Fruit fly (Drosophila melanogaster) whole organism, embryonic: Measurements from ENCODE around the gene Oseg2.

ENCODE experiments used
- Adf1 ChIP-seq: fragments of 200-800 bp; sonication (Bioruptor generic); IDR thresholded peaks from 2 replicates; pipeline ENCODE4 v1.3.6; 2022; ENCODE audit warnings: missing biosample characterization, missing genetic modification characterization
- Bgb ChIP-seq: fragments of 200-800 bp; sonication (Bioruptor generic); IDR thresholded peaks from 2 replicates; pipeline ENCODE4 v1.3.6; 2022; ENCODE audit warnings: missing biosample characterization, missing genetic modification characterization; ENCODE audit not compliant: partially characterized antibody
- CG10462 ChIP-seq: fragments of 200-800 bp; sonication (Bioruptor generic); optimal IDR thresholded peaks from 2 replicates; lab custom pipeline; 2016; ENCODE audit warnings: missing biosample characterization, missing genetic modification characterization
- CG10979 ChIP-seq: fragments of 200-800 bp; sonication (Bioruptor generic); optimal IDR thresholded peaks from 2 replicates; lab custom pipeline; 2018; ENCODE audit warnings: missing biosample characterization, mild to moderate bottlenecking, missing genetic modification characterization, moderate library complexity
- CG11247 ChIP-seq: fragments of 200-800 bp; sonication (Bioruptor generic); IDR thresholded peaks from 2 replicates; pipeline ENCODE4 v1.3.6; 2022; ENCODE audit warnings: missing biosample characterization, missing genetic modification characterization
- CG11560 ChIP-seq: fragments of 200-800 bp; sonication (Bioruptor generic); IDR thresholded peaks from 3 replicates; pipeline ENCODE4 v1.3.6; 2022; ENCODE audit warnings: missing biosample characterization, missing genetic modification characterization
- CG12391 ChIP-seq: fragments of 200-800 bp; sonication (Bioruptor generic); optimal IDR thresholded peaks from 3 replicates; lab custom pipeline; 2018; ENCODE audit warnings: missing biosample characterization, mild to moderate bottlenecking, missing genetic modification characterization, moderate library complexity
- CG12942 ChIP-seq: fragments of 200-800 bp; sonication (Bioruptor generic); optimal IDR thresholded peaks from 3 replicates; lab custom pipeline; 2016; ENCODE audit warnings: missing biosample characterization, missing genetic modification characterization
- CG13624 ChIP-seq: fragments of 200-800 bp; sonication (Bioruptor generic); optimal IDR thresholded peaks from 2 replicates; lab custom pipeline; 2016; ENCODE audit warnings: missing biosample characterization, missing genetic modification characterization
- CG14667 ChIP-seq: fragments of 200-800 bp; sonication (Bioruptor generic); IDR thresholded peaks from 2 replicates; pipeline ENCODE4 v1.3.6; 2022; ENCODE audit warnings: missing biosample characterization, missing genetic modification characterization
- CG14860 ChIP-seq: fragments of 200-800 bp; sonication (Bioruptor generic); IDR thresholded peaks from 3 replicates; pipeline ENCODE4 v1.3.6; 2022; ENCODE audit warnings: missing biosample characterization, missing genetic modification characterization; ENCODE audit not compliant: partially characterized antibody
- CG17568 ChIP-seq: fragments of 200-800 bp; sonication (Bioruptor generic); optimal IDR thresholded peaks from 2 replicates; lab custom pipeline; 2018; ENCODE audit warnings: missing biosample characterization, mild to moderate bottlenecking, missing genetic modification characterization, moderate library complexity
- CG18764 ChIP-seq: fragments of 200-800 bp; sonication (Bioruptor generic); optimal IDR thresholded peaks from 3 replicates; lab custom pipeline; 2016; ENCODE audit warnings: missing biosample characterization, missing genetic modification characterization
- CG3407 ChIP-seq: fragments of 200-800 bp; sonication (Bioruptor generic); optimal IDR thresholded peaks from 2 replicates; lab custom pipeline; 2018; ENCODE audit warnings: missing biosample characterization, mild to moderate bottlenecking, missing genetic modification characterization
- CG34224 ChIP-seq: fragments of 200-800 bp; sonication (Bioruptor generic); IDR thresholded peaks from 3 replicates; pipeline ENCODE4 v1.3.6; 2022; ENCODE audit warnings: missing biosample characterization, missing genetic modification characterization; ENCODE audit not compliant: partially characterized antibody
- CG4730 ChIP-seq: fragments of 200-800 bp; sonication (Bioruptor generic); IDR thresholded peaks from 2 replicates; pipeline ENCODE4 v1.3.6; 2022; ENCODE audit warnings: missing biosample characterization, missing genetic modification characterization
- CG7745 ChIP-seq: fragments of 200-800 bp; sonication (Bioruptor generic); optimal IDR thresholded peaks from 2 replicates; lab custom pipeline; 2018; ENCODE audit warnings: missing biosample characterization, mild to moderate bottlenecking, missing genetic modification characterization, moderate library complexity
- CG7839 ChIP-seq: fragments of 200-800 bp; sonication (Bioruptor generic); optimal IDR thresholded peaks from 3 replicates; lab custom pipeline; 2018; ENCODE audit warnings: missing biosample characterization, mild to moderate bottlenecking, missing genetic modification characterization, moderate library complexity
- CG9609 ChIP-seq: fragments of 200-800 bp; sonication (Bioruptor generic); optimal IDR thresholded peaks from 3 replicates; lab custom pipeline; 2016; ENCODE audit warnings: missing biosample characterization, missing genetic modification characterization
- Dll ChIP-seq: fragments of 200-800 bp; sonication (Bioruptor generic); IDR thresholded peaks from 4 replicates; pipeline ENCODE4 v1.3.6; 2022; ENCODE audit warnings: missing biosample characterization, missing genetic modification characterization; ENCODE audit not compliant: partially characterized antibody
- Dref ChIP-seq: fragments of 200-800 bp; sonication (Bioruptor generic); IDR thresholded peaks from 2 replicates; pipeline ENCODE4 v1.3.6; 2022; ENCODE audit warnings: missing biosample characterization, missing genetic modification characterization
- Eip74EF ChIP-seq, 2 experiments: fragments of 200-800 bp in 1 of 2; fragments of >200 bp in 1 of 2; sonication (Bioruptor generic) in 1 of 2; optimal IDR thresholded peaks; 2 replicates each; lab custom pipeline; 2017 to 2019; ENCODE audit warnings: missing biosample characterization in 2 of 2, missing genetic modification characterization in 2 of 2, mild to moderate bottlenecking in 1 of 2, moderate library complexity in 1 of 2
- GATAe ChIP-seq: fragments of 200-800 bp; sonication (Bioruptor generic); conservative IDR thresholded peaks from 2 replicates; pipeline ENCODE4 v1.3.6; 2022; ENCODE audit warnings: missing biosample characterization, missing genetic modification characterization
- HHEX ChIP-seq: fragments of 200-800 bp; sonication (Bioruptor generic); optimal IDR thresholded peaks from 3 replicates; lab custom pipeline; 2017; ENCODE audit warnings: missing biosample characterization, mild to moderate bottlenecking, missing genetic modification characterization, missing genetic modification reagents
- HLH54F ChIP-seq: fragments of 200-800 bp; sonication (Bioruptor generic); optimal IDR thresholded peaks from 3 replicates; lab custom pipeline; 2016; ENCODE audit warnings: missing biosample characterization, missing genetic modification characterization
- Hey ChIP-seq: fragments of 200-800 bp; sonication (Bioruptor generic); optimal IDR thresholded peaks from 3 replicates; lab custom pipeline; 2018; ENCODE audit warnings: missing biosample characterization, mild to moderate bottlenecking, missing genetic modification characterization
- Hr51 ChIP-seq, 2 experiments: fragments of 200-800 bp; sonication (Bioruptor generic); optimal IDR thresholded peaks; 2 replicates in 1 of 2; 3 replicates in 1 of 2; lab custom pipeline; 2016 to 2018; ENCODE audit warnings: missing biosample characterization in 2 of 2, missing genetic modification characterization in 2 of 2, mild to moderate bottlenecking in 1 of 2, moderate library complexity in 1 of 2
- MESR4 ChIP-seq: fragments of 200-800 bp; sonication (Bioruptor generic); optimal IDR thresholded peaks from 2 replicates; lab custom pipeline; 2018; ENCODE audit warnings: missing biosample characterization, mild to moderate bottlenecking, missing genetic modification characterization, moderate library complexity
- NFAT ChIP-seq: fragments of 200-800 bp; sonication (Bioruptor generic); IDR thresholded peaks from 2 replicates; pipeline ENCODE4 v1.3.6; 2022; ENCODE audit warnings: missing biosample characterization, missing genetic modification characterization
- Sin3A ChIP-seq: fragments of >200 bp; optimal IDR thresholded peaks from 2 replicates; lab custom pipeline; 2018
- bbx ChIP-seq: fragments of 200-800 bp; sonication (Bioruptor generic); IDR thresholded peaks from 2 replicates; pipeline ENCODE4 v1.3.6; 2022; ENCODE audit warnings: missing biosample characterization, missing genetic modification characterization; ENCODE audit not compliant: partially characterized antibody
- chinmo ChIP-seq: fragments of 200-800 bp; sonication (Bioruptor generic); IDR thresholded peaks from 4 replicates; pipeline ENCODE4 v1.3.6; 2022; ENCODE audit warnings: missing biosample characterization, missing genetic modification characterization; ENCODE audit not compliant: partially characterized antibody
- dmrt11E ChIP-seq: fragments of 200-800 bp; sonication (Bioruptor generic); optimal IDR thresholded peaks from 3 replicates; lab custom pipeline; 2018; ENCODE audit warnings: missing biosample characterization, mild to moderate bottlenecking, missing genetic modification characterization, moderate library complexity
- dpn ChIP-seq, 2 experiments: fragments of 200-800 bp; sonication (Bioruptor generic); optimal IDR thresholded peaks; 3 replicates each; lab custom pipeline; 2016; ENCODE audit warnings: missing biosample characterization in 2 of 2, missing genetic modification characterization in 2 of 2
- eve ChIP-seq, 2 experiments: fragments of >200 bp; optimal IDR thresholded peaks; 2 replicates each; lab custom pipeline; 2017; ENCODE audit warnings: missing biosample characterization in 2 of 2, missing genetic modification characterization in 2 of 2
- fd96Cb ChIP-seq: fragments of 200-800 bp; sonication (Bioruptor generic); optimal IDR thresholded peaks from 2 replicates; lab custom pipeline; 2018; ENCODE audit warnings: missing biosample characterization, mild to moderate bottlenecking, missing genetic modification characterization, moderate library complexity
- ham ChIP-seq: fragments of 200-800 bp; sonication (Bioruptor generic); IDR thresholded peaks from 2 replicates; pipeline ENCODE4 v1.3.6; 2022; ENCODE audit warnings: missing biosample characterization, missing genetic modification characterization
- mld ChIP-seq: fragments of 200-800 bp; sonication (Bioruptor generic); IDR thresholded peaks from 3 replicates; pipeline ENCODE4 v1.3.6; 2022; ENCODE audit warnings: missing biosample characterization, missing genetic modification characterization; ENCODE audit not compliant: partially characterized antibody
- ranshi ChIP-seq: fragments of 200-800 bp; sonication (Bioruptor generic); IDR thresholded peaks from 2 replicates; pipeline ENCODE4 v1.3.6; 2022; ENCODE audit warnings: missing biosample characterization, missing genetic modification characterization
- sd ChIP-seq: fragments of 200-800 bp; sonication (Bioruptor generic); optimal IDR thresholded peaks from 3 replicates; lab custom pipeline; 2018; ENCODE audit warnings: missing biosample characterization, mild to moderate bottlenecking, missing genetic modification characterization, moderate library complexity
- slou ChIP-seq: fragments of 200-800 bp; sonication (Bioruptor generic); optimal IDR thresholded peaks from 3 replicates; lab custom pipeline; 2016; ENCODE audit warnings: missing biosample characterization, missing genetic modification characterization
- tin ChIP-seq: fragments of 200-800 bp; sonication (Bioruptor generic); optimal IDR thresholded peaks from 3 replicates; lab custom pipeline; 2016; ENCODE audit warnings: missing biosample characterization, missing genetic modification characterization
- toy ChIP-seq: fragments of 200-800 bp; sonication (Bioruptor generic); IDR thresholded peaks from 2 replicates; pipeline ENCODE4 v1.3.6; 2022; ENCODE audit warnings: missing biosample characterization, missing genetic modification characterization
- ttk ChIP-seq: fragments of 200-800 bp; sonication (Bioruptor generic); IDR thresholded peaks from 2 replicates; pipeline ENCODE4 v2.1.2; 2022; ENCODE audit warnings: missing biosample characterization, missing genetic modification characterization
- tx ChIP-seq: fragments of 200-800 bp; sonication (Bioruptor generic); optimal IDR thresholded peaks from 2 replicates; lab custom pipeline; 2016; ENCODE audit warnings: missing biosample characterization, missing genetic modification characterization
- wor ChIP-seq: fragments of 200-800 bp; sonication (Bioruptor generic); IDR thresholded peaks from 2 replicates; pipeline ENCODE4 v1.3.6; 2022; ENCODE audit warnings: missing biosample characterization, missing genetic modification characterization
- zen ChIP-seq: fragments of 200-800 bp; sonication (Bioruptor generic); optimal IDR thresholded peaks from 3 replicates; lab custom pipeline; 2018; ENCODE audit warnings: missing biosample characterization, mild to moderate bottlenecking, missing genetic modification characterization, moderate library complexity
- zfh1 ChIP-seq: fragments of 200-800 bp; sonication (Bioruptor generic); IDR thresholded peaks from 3 replicates; pipeline ENCODE4 v1.3.6; 2022; ENCODE audit warnings: missing biosample characterization, missing genetic modification characterization

The Oseg2 gene

dm6 chr3L:2265692-2266444, 36.4 kb downstream of the Oseg2 start, which contains the start of the genes ecd and CG13806 (continued):
- TF ChIP-seq ranshi, result peak; percentile 35; the same call in 1 of the 2 replicates
- peak; percentile 88 for TF ChIP-seq CG10462 (GFP tag; lab: Kevin White, UChicago)
- no peak for TF ChIP-seq Eip74EF (GFP tag; optimal IDR thresholded peaks at IDR 0.05; lab: Kevin White, UChicago)
- TF ChIP-seq fd96Cb, result no peak
- TF ChIP-seq mld (GFP tag; lab: Robert Waterston, UW), result peak; percentile 96
- TF ChIP-seq CG7745, result no peak
- peak; percentile 81 for TF ChIP-seq CG14860 (GFP tag; lab: Robert Waterston, UW)
- peak; percentile 40 for TF ChIP-seq CG7839 (tag; lab: Kevin White, UChicago)
- peak; percentile 27 for TF ChIP-seq CG12942 (GFP tag; lab: Kevin White, UChicago)
- peak; percentile 51; the same call in 1 of the 2 replicates for TF ChIP-seq CG11247
- TF ChIP-seq CG3407 (GFP tag; lab: Kevin White, UChicago), result no peak
- peak; percentile 51 for TF ChIP-seq CG9609 (GFP tag; lab: Kevin White, UChicago)
- TF ChIP-seq zen (tag; lab: Kevin White, UChicago), result peak; percentile 40
- no peak for TF ChIP-seq wor
- peak; percentile 30; the same call in 1 of the 2 replicates for TF ChIP-seq ttk (GFP tag; lab: Robert Waterston, UW)
- peak; percentile 90 for TF ChIP-seq Dll (GFP tag; lab: Robert Waterston, UW)
- peak; percentile 85 for TF ChIP-seq MESR4 (GFP tag; lab: Kevin White, UChicago)
- no peak for TF ChIP-seq ham (GFP tag; lab: Robert Waterston, UW)
- peak; percentile 98 for TF ChIP-seq Bgb (GFP tag; lab: Robert Waterston, UW)
- TF ChIP-seq NFAT (GFP tag; lab: Robert Waterston, UW), result peak; percentile 80
- peak; percentile 3 for TF ChIP-seq dmrt11E (tag; lab: Kevin White, UChicago)
- TF ChIP-seq tin (GFP tag; lab: Kevin White, UChicago), result peak; percentile 22
- peak; percentile 67 for TF ChIP-seq zfh1 (GFP tag; lab: Robert Waterston, UW)
- no peak for TF ChIP-seq toy (GFP tag; lab: Robert Waterston, UW)
- TF ChIP-seq CG14667, result 0 out of 2 replicates have a peak, but pooled peaks have one; percentile 25
- TF ChIP-seq CG34224 (GFP tag; lab: Robert Waterston, UW), result peak; percentile 91
- TF ChIP-seq Adf1 (GFP tag; lab: Robert Waterston, UW), result peak; percentile 56
- TF ChIP-seq tx (GFP tag; lab: Kevin White, UChicago), result peak; percentile 26
- no peak for TF ChIP-seq CG18764 (GFP tag; lab: Kevin White, UChicago)
- no peak for TF ChIP-seq Hey (tag; lab: Kevin White, UChicago)
- TF ChIP-seq chinmo (GFP tag; lab: Robert Waterston, UW), result peak; percentile 93
- TF ChIP-seq CG17568 (GFP tag; lab: Kevin White, UChicago), result no peak

DNA sequence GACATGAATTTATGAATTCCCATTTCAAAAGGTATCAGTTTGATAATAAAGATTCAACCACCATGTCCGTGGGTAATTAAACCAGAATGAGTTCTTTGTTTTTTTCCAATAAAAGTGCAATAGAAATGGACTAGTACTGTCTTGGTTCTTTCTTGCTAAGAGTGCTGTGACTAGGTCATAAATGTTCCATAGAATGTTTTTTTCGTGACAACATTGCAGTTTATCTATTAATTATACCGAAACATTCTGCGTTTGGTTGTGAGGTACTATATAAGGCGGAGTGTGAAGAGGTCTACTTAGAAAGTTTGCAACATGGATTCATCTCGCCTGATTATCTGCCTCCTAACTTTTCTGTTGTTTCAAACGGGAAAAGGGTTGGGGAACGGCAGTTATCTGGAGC, 38.1 kb downstream of the Oseg2 start, which contains the start of gene obst-I:
Gene obst-I (plus strand): TSS at position 301 of the 400 bp plus-strand sequence.
- no peak for TF ChIP-seq CG11560 (tag; lab: Robert Waterston, UW)
- TF ChIP-seq slou (GFP tag; lab: Kevin White, UChicago), result no peak
- no peak for TF ChIP-seq Dref (GFP tag; lab: Robert Waterston, UW)
- no peak for TF ChIP-seq HLH54F (GFP tag; lab: Kevin White, UChicago)
- TF ChIP-seq CG12942 (GFP tag; lab: Kevin White, UChicago), result no peak
- TF ChIP-seq HHEX (GFP tag; lab: Kevin White, UChicago), result no peak
- no peak for TF ChIP-seq CG10979 (tag; lab: Kevin White, UChicago)
- no peak for TF ChIP-seq CG4730 (GFP tag; lab: Robert Waterston, UW)
- TF ChIP-seq sd (tag; lab: Kevin White, UChicago), result no peak
- no peak for TF ChIP-seq eve (GFP tag; optimal IDR thresholded peaks at IDR 0.05; lab: Kevin White, UChicago)
- TF ChIP-seq Hr51 (GFP tag; optimal IDR thresholded peaks at IDR 0.05; lab: Kevin White, UChicago), result no peak
- no peak for TF ChIP-seq Sin3A (lab: Kevin White, UChicago)
- TF ChIP-seq GATAe (GFP tag; lab: Robert Waterston, UW), result no peak
- TF ChIP-seq CG12391, result no peak
- TF ChIP-seq bbx (GFP tag; lab: Robert Waterston, UW), result no peak
- TF ChIP-seq dpn (GFP tag; optimal IDR thresholded peaks at IDR 0.05; lab: Kevin White, UChicago), result no peak
- no peak for TF ChIP-seq CG13624 (GFP tag; lab: Kevin White, UChicago)
